Worm (Caenorhabditis elegans) whole organism, young adult: ENCODE measurements around the gene daf-36.

Experiments
- F33H1.4 ChIP-seq: fragments of 200-800 bp; sonication (Bioruptor generic); IDR thresholded peaks from 2 replicates; pipeline ENCODE4 v1.3.6; 2022; ENCODE audit warnings: missing genetic modification reagents, missing genetic modification characterization, missing compliant biosample characterization
- F37B4.10 ChIP-seq: fragments of 200-800 bp; sonication (Bioruptor generic); IDR thresholded peaks from 2 replicates; pipeline ENCODE4 v1.3.6; 2022; ENCODE audit warnings: missing genetic modification characterization, missing compliant biosample characterization
- F39B2.1 ChIP-seq: fragments of 200-800 bp; sonication (Bioruptor generic); IDR thresholded peaks from 2 replicates; pipeline ENCODE4 v1.3.6; 2022; ENCODE audit warnings: missing genetic modification reagents, missing genetic modification characterization, missing compliant biosample characterization
- F57C9.4 ChIP-seq: sonication (generic microtip); optimal IDR thresholded peaks from 2 replicates; lab custom pipeline; 2017; ENCODE audit warnings: mild to moderate bottlenecking, missing genetic modification characterization, missing compliant biosample characterization
- K11D2.4 ChIP-seq: fragments of 200-800 bp; sonication (Bioruptor generic); IDR thresholded peaks from 2 replicates; pipeline ENCODE4 v1.3.6; 2022; ENCODE audit warnings: missing genetic modification reagents, missing genetic modification characterization, missing compliant biosample characterization
- Y53F4B.3 ChIP-seq: fragments of 200-800 bp; sonication (Bioruptor generic); IDR thresholded peaks from 2 replicates; pipeline ENCODE4 v1.3.6; 2022; ENCODE audit warnings: missing genetic modification reagents, missing genetic modification characterization, missing compliant biosample characterization
- Y53G8AR.9 ChIP-seq: fragments of 200-800 bp; sonication (Bioruptor generic); conservative IDR thresholded peaks from 2 replicates; pipeline ENCODE4 v1.3.6; 2022; ENCODE audit warnings: missing genetic modification reagents, missing genetic modification characterization, missing compliant biosample characterization
- Y79H2A.3 ChIP-seq: fragments of 200-800 bp; sonication (Bioruptor generic); conservative IDR thresholded peaks from 2 replicates; pipeline ENCODE4 v1.3.6; 2022; ENCODE audit warnings: missing genetic modification reagents, missing genetic modification characterization, missing compliant biosample characterization
- ZK185.1 ChIP-seq: sonication (generic microtip); optimal IDR thresholded peaks from 2 replicates; lab custom pipeline; 2016; ENCODE audit warnings: mild to moderate bottlenecking, missing genetic modification characterization, missing compliant biosample characterization; ENCODE audit not compliant: poor library complexity, severe bottlenecking
- akir-1 ChIP-seq: fragments of 200-800 bp; sonication (Bioruptor generic); optimal IDR thresholded peaks from 2 replicates; lab custom pipeline; 2018; ENCODE audit warnings: mild to moderate bottlenecking, missing genetic modification characterization, moderate library complexity, missing compliant biosample characterization
- aptf-2 ChIP-seq: fragments of 200-800 bp; sonication (Bioruptor generic); conservative IDR thresholded peaks from 2 replicates; pipeline ENCODE4 v1.3.6; 2022; ENCODE audit warnings: missing genetic modification reagents, missing genetic modification characterization, missing compliant biosample characterization
- aptf-3 ChIP-seq: fragments of 200-800 bp; sonication (Bioruptor generic); IDR thresholded peaks from 2 replicates; pipeline ENCODE4 v1.3.6; 2022; ENCODE audit warnings: missing genetic modification characterization, missing compliant biosample characterization
- atf-7 ChIP-seq: sonication (generic microtip); optimal IDR thresholded peaks from 2 replicates; lab custom pipeline; 2017; ENCODE audit warnings: mild to moderate bottlenecking, missing genetic modification characterization, missing compliant biosample characterization
- bed-1 ChIP-seq: fragments of 200-800 bp; sonication (Bioruptor generic); IDR thresholded peaks from 2 replicates; pipeline ENCODE4 v1.3.6; 2022; ENCODE audit warnings: missing genetic modification reagents, missing genetic modification characterization, missing compliant biosample characterization
- cebp-2 ChIP-seq: fragments of 200-800 bp; sonication (Bioruptor generic); IDR thresholded peaks from 2 replicates; pipeline ENCODE4 v1.3.6; 2022; ENCODE audit warnings: missing genetic modification characterization, missing compliant biosample characterization
- ceh-58 ChIP-seq: fragments of 200-800 bp; sonication (Bioruptor generic); IDR thresholded peaks from 2 replicates; pipeline ENCODE4 v1.3.6; 2022; ENCODE audit warnings: missing genetic modification characterization, missing compliant biosample characterization
- ceh-79 ChIP-seq: sonication (generic microtip); optimal IDR thresholded peaks from 2 replicates; lab custom pipeline; 2017; ENCODE audit warnings: mild to moderate bottlenecking, missing genetic modification characterization, missing compliant biosample characterization
- efl-1 ChIP-seq: fragments of 150-350 bp; optimal IDR thresholded peaks from 2 replicates; lab custom pipeline; 2014; ENCODE audit warnings: missing biosample characterization, missing genetic modification reagents, missing genetic modification characterization
- egl-18 ChIP-seq: fragments of 200-800 bp; sonication (Bioruptor generic); IDR thresholded peaks from 2 replicates; pipeline ENCODE4 v1.3.6; 2022; ENCODE audit warnings: missing genetic modification reagents, missing genetic modification characterization, missing compliant biosample characterization
- egrh-3 ChIP-seq: fragments of 200-800 bp; sonication (Bioruptor generic); IDR thresholded peaks from 2 replicates; pipeline ENCODE4 v1.3.6; 2022; ENCODE audit warnings: missing genetic modification reagents, missing genetic modification characterization, missing compliant biosample characterization
- gei-17 ChIP-seq: fragments of 200-800 bp; sonication (Bioruptor generic); optimal IDR thresholded peaks from 2 replicates; lab custom pipeline; 2018; ENCODE audit warnings: mild to moderate bottlenecking, missing genetic modification characterization, missing compliant biosample characterization
- hlh-12 ChIP-seq: sonication (generic microtip); optimal IDR thresholded peaks from 2 replicates; lab custom pipeline; 2016; ENCODE audit warnings: missing genetic modification characterization, missing compliant biosample characterization
- let-607 ChIP-seq, 2 experiments: fragments of 200-800 bp in 1 of 2; sonication (Bioruptor generic) in 1 of 2; sonication (generic microtip) in 1 of 2; optimal IDR thresholded peaks; 2 replicates each; lab custom pipeline; 2016 to 2018; ENCODE audit warnings: mild to moderate bottlenecking in 2 of 2, missing compliant biosample characterization in 2 of 2, missing genetic modification characterization in 2 of 2, moderate library complexity in 2 of 2, missing genotype in 1 of 2
- lin-26 ChIP-seq: fragments of 200-800 bp; sonication (Bioruptor generic); IDR thresholded peaks from 2 replicates; pipeline ENCODE4 v1.3.6; 2022; ENCODE audit warnings: missing genetic modification reagents, missing genetic modification characterization, missing compliant biosample characterization
- lsl-1 ChIP-seq: fragments of 200-800 bp; sonication (Bioruptor generic); optimal IDR thresholded peaks from 2 replicates; lab custom pipeline; 2018; ENCODE audit warnings: mild to moderate bottlenecking, missing genetic modification characterization, moderate library complexity, missing compliant biosample characterization
- madf-10 ChIP-seq: sonication (generic microtip); optimal IDR thresholded peaks from 2 replicates; lab custom pipeline; 2016; ENCODE audit warnings: mild to moderate bottlenecking, missing genetic modification characterization, missing compliant biosample characterization
- madf-6 ChIP-seq: fragments of 200-800 bp; sonication (Bioruptor generic); IDR thresholded peaks from 2 replicates; pipeline ENCODE4 v1.3.6; 2022; ENCODE audit warnings: missing genetic modification reagents, missing genetic modification characterization, missing compliant biosample characterization
- mcd-1 ChIP-seq: fragments of 200-800 bp; sonication (Bioruptor generic); IDR thresholded peaks from 2 replicates; pipeline ENCODE4 v1.3.6; 2022; ENCODE audit warnings: missing genetic modification reagents, missing genetic modification characterization, missing compliant biosample characterization
- nfya-2 ChIP-seq: fragments of 200-800 bp; sonication (Bioruptor generic); IDR thresholded peaks from 2 replicates; pipeline ENCODE4 v1.3.6; 2022; ENCODE audit warnings: missing genetic modification reagents, missing genetic modification characterization, missing compliant biosample characterization
- nhr-27 ChIP-seq: fragments of 200-800 bp; sonication (Bioruptor generic); optimal IDR thresholded peaks from 2 replicates; lab custom pipeline; 2018; ENCODE audit warnings: mild to moderate bottlenecking, missing genetic modification characterization, moderate library complexity, missing compliant biosample characterization
- nhr-80 ChIP-seq: sonication (generic microtip); optimal IDR thresholded peaks from 2 replicates; lab custom pipeline; 2016; ENCODE audit warnings: missing genetic modification characterization, missing compliant biosample characterization
- nhr-90 ChIP-seq: sonication (generic microtip); optimal IDR thresholded peaks from 2 replicates; lab custom pipeline; 2016; ENCODE audit warnings: missing genotype, mild to moderate bottlenecking, missing genetic modification characterization, missing compliant biosample characterization
- rec-8 ChIP-seq, 2 experiments: sonication (generic microtip); optimal IDR thresholded peaks; 2 replicates each; lab custom pipeline; 2016; ENCODE audit warnings: mild to moderate bottlenecking in 2 of 2, missing genetic modification characterization in 2 of 2, missing genetic modification reagents in 2 of 2, missing genotype in 2 of 2, missing biosample characterization in 1 of 2, missing compliant biosample characterization in 1 of 2, moderate library complexity in 1 of 2
- repo-1 ChIP-seq: sonication (generic microtip); optimal IDR thresholded peaks from 2 replicates; lab custom pipeline; 2017; ENCODE audit warnings: mild to moderate bottlenecking, missing genetic modification characterization, missing compliant biosample characterization
- snpc-1.3 ChIP-seq: sonication (generic microtip); optimal IDR thresholded peaks from 2 replicates; lab custom pipeline; 2017; ENCODE audit warnings: missing genetic modification characterization, mild to moderate bottlenecking, missing compliant biosample characterization, antibody characterized with exemption, moderate library complexity, missing genotype, missing genetic modification reagents; ENCODE audit not compliant: insufficient read depth
- snpc-4 ChIP-seq, 5 experiments: fragments of 150-350 bp in 1 of 5; sonication (generic microtip) in 4 of 5; optimal IDR thresholded peaks; 2 replicates each; lab custom pipeline; 2014 to 2018; ENCODE audit warnings: missing genetic modification characterization in 5 of 5, missing biosample characterization in 3 of 5, antibody characterized with exemption in 2 of 5, mild to moderate bottlenecking in 2 of 5, missing compliant biosample characterization in 2 of 5, missing genotype in 2 of 5, moderate library complexity in 2 of 5, missing genetic modification reagents in 1 of 5
- somi-1 ChIP-seq: fragments of 200-800 bp; sonication (Bioruptor generic); optimal IDR thresholded peaks from 2 replicates; lab custom pipeline; 2018; ENCODE audit warnings: mild to moderate bottlenecking, missing genetic modification characterization, missing compliant biosample characterization
- sptf-2 ChIP-seq: fragments of 200-800 bp; sonication (Bioruptor generic); optimal IDR thresholded peaks from 2 replicates; lab custom pipeline; 2018; ENCODE audit warnings: mild to moderate bottlenecking, missing genetic modification characterization, missing compliant biosample characterization
- tlf-1 ChIP-seq: fragments of 200-800 bp; sonication (Bioruptor generic); optimal IDR thresholded peaks from 2 replicates; lab custom pipeline; 2018; ENCODE audit warnings: mild to moderate bottlenecking, missing genetic modification characterization, missing compliant biosample characterization
- unc-130 ChIP-seq: sonication (generic microtip); optimal IDR thresholded peaks from 2 replicates; lab custom pipeline; 2016; ENCODE audit warnings: missing genetic modification reagents, missing genetic modification characterization, missing compliant biosample characterization
- ztf-22 ChIP-seq: fragments of 200-800 bp; sonication (Bioruptor generic); optimal IDR thresholded peaks from 2 replicates; lab custom pipeline; 2018; ENCODE audit warnings: mild to moderate bottlenecking, missing genetic modification characterization, moderate library complexity, missing compliant biosample characterization
- ztf-25 ChIP-seq: fragments of 200-800 bp; sonication (Bioruptor generic); IDR thresholded peaks from 2 replicates; pipeline ENCODE4 v1.3.6; 2022; ENCODE audit warnings: missing genetic modification reagents, missing genetic modification characterization, missing compliant biosample characterization
- ztf-26 ChIP-seq: sonication (generic microtip); optimal IDR thresholded peaks from 2 replicates; lab custom pipeline; 2017; ENCODE audit warnings: missing genetic modification characterization, missing compliant biosample characterization
- ztf-3 ChIP-seq: fragments of 200-800 bp; sonication (Bioruptor generic); optimal IDR thresholded peaks from 2 replicates; lab custom pipeline; 2018; ENCODE audit warnings: mild to moderate bottlenecking, missing genetic modification characterization, missing compliant biosample characterization

daf-36 gene

ce11 chrV:10227333-10227732 lies 1.8 kb upstream of the daf-36 start, which contains the start of gene ttr-19:
TSS of gene ttr-19 (minus strand) at chrV:10227433.
- TF ChIP-seq efl-1 (no peak), tlf-1 (no peak), nhr-27 (tag; lab: Kevin White, UChicago) (no peak), unc-130 (no peak), rec-8 (tag; optimal IDR thresholded peaks at IDR 0.05; lab: Kevin White, UChicago) (no peak), F33H1.4 (GFP tag; lab: Robert Waterston, UW) (no peak), let-607 (tag; optimal IDR thresholded peaks at IDR 0.05; lab: Kevin White, UChicago) (no peak), cebp-2 (GFP tag; lab: Robert Waterston, UW) (no peak), K11D2.4 (no peak), bed-1 (no peak), ztf-26 (no peak), lin-26 (no peak), akir-1 (GFP tag; lab: Kevin White, UChicago) (no peak)

DNA sequence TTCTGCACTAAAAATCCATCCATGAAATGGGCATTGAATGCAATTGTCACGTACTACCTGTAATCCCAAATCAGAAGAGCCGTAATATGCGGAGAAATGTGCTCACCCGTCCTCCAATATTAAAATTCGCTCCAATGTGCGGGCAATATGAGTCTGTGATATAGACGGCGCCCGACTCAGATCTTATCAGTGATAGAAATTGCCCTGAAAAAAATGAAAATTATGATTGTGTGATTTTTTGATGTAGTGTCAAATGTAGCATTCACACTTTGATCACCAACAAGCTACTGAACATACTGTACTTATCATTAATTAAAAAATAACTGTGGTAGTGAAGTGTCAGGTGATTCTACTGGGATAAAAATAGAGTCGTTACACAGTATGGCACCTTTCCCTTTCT lies 891 bp downstream of the daf-36 start:
- TF ChIP-seq nhr-80 (tag; lab: Kevin White, UChicago) = peak; percentile 62
- TF ChIP-seq snpc-1.3 = no peak
- no peak for TF ChIP-seq F39B2.1
- TF ChIP-seq, all 124 proteins: peak for 1

ce11 chrV:10222007-10222406 lies 3.5 kb downstream of the daf-36 start, which contains the start of gene C12D8.20:
TSS of gene C12D8.20 (plus strand) at chrV:10222307.
- TF ChIP-seq ZK185.1 = no peak
- TF ChIP-seq ztf-25 (GFP tag; lab: Robert Waterston, UW) = no peak
- TF ChIP-seq ceh-58 = no peak
- no peak for TF ChIP-seq akir-1 (GFP tag; lab: Kevin White, UChicago)
- TF ChIP-seq sptf-2 (GFP tag; lab: Kevin White, UChicago) = no peak
- no peak for TF ChIP-seq Y79H2A.3 (GFP tag; lab: Robert Waterston, UW)
- no peak for TF ChIP-seq lsl-1 (GFP tag; lab: Kevin White, UChicago)
- TF ChIP-seq somi-1 = no peak
- TF ChIP-seq nfya-2 (GFP tag; lab: Robert Waterston, UW) = no peak
- TF ChIP-seq repo-1 (tag; lab: Kevin White, UChicago) = no peak
- no peak for TF ChIP-seq lin-26
- TF ChIP-seq aptf-2 = no peak
- no peak for TF ChIP-seq gei-17 (GFP tag; lab: Kevin White, UChicago)
- TF ChIP-seq K11D2.4 = no peak
- TF ChIP-seq ztf-22 (GFP tag; lab: Kevin White, UChicago) = no peak
- TF ChIP-seq bed-1 = no peak
- TF ChIP-seq unc-130 = no peak
- no peak for TF ChIP-seq F37B4.10 (GFP tag; lab: Robert Waterston, UW)
- TF ChIP-seq F57C9.4 (tag; lab: Kevin White, UChicago) = no peak

ce11 chrV:10221317-10221716 lies 4.2 kb downstream of the daf-36 start, which contains the start of the genes fipr-5 and fipr-9:
TSS of gene fipr-5 (minus strand) at chrV:10221417.
TSS of gene fipr-9 (plus strand) at chrV:10221662.
- TF ChIP-seq lsl-1 (GFP tag; lab: Kevin White, UChicago) (no peak), madf-10 (tag; lab: Kevin White, UChicago) (no peak), nhr-90 (tag; lab: Kevin White, UChicago) (no peak), egrh-3 (GFP tag; lab: Robert Waterston, UW) (no peak), Y53G8AR.9 (no peak), mcd-1 (GFP tag; lab: Robert Waterston, UW) (no peak), aptf-3 (GFP tag; lab: Robert Waterston, UW) (no peak), atf-7 (tag; lab: Kevin White, UChicago) (no peak), hlh-12 (tag; lab: Kevin White, UChicago) (no peak), madf-6 (GFP tag; lab: Robert Waterston, UW) (no peak), ztf-25 (GFP tag; lab: Robert Waterston, UW) (no peak), ceh-79 (tag; lab: Kevin White, UChicago) (no peak), egl-18 (GFP tag; lab: Robert Waterston, UW) (no peak), Y53F4B.3 (no peak), ztf-3 (GFP tag; lab: Kevin White, UChicago) (no peak), snpc-4 (GFP tag; optimal IDR thresholded peaks at IDR 0.05; lab: Kevin White, UChicago) (no peak), snpc-4 (tag; optimal IDR thresholded peaks at IDR 0.05; lab: Kevin White, UChicago) (no peak)
